Worm (Caenorhabditis elegans): ENCODE results near the gene F28D1.6.

DNA sequence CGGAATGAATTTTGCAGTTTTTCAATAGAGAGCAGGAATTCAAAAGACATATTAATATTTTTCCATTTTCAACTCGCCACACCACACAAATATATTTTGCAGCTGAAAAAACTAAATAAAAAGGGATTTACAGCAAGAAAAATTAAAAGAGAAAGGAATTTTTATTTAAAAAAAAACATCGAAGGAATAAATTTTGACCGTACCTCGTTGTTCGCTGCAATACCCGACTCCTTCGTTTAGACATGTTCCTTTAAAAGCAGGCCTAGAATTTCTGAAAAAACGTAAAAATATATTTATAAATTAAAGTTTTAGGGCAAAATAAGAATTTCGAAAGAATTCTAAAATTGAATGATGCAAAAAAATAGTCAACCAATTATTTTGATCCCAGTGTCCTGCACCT, 49.2 kb downstream of the F28D1.6 start, which contains the start of gene F19B6.1:
- TF ChIP-seq nhr-11 (tag; optimal IDR thresholded peaks at IDR 0.05) (no peak), ama-1 (optimal IDR thresholded peaks at IDR 0.05) (no peak), F13H6.1 (tag; optimal IDR thresholded peaks at IDR 0.05) (no peak), unc-55 (GFP tag; optimal IDR thresholded peaks at IDR 0.05) (no peak), pat-9 (tag; optimal IDR thresholded peaks at IDR 0.05) (no peak), fkh-10 (GFP tag; optimal IDR thresholded peaks at IDR 0.05) (no peak), sox-2 (GFP tag; IDR thresholded peaks at IDR 0.05) (no peak), odd-2 (tag; optimal IDR thresholded peaks at IDR 0.05) (no peak), hlh-8 (tag; optimal IDR thresholded peaks at IDR 0.05) (no peak), hlh-15 (tag; optimal IDR thresholded peaks at IDR 0.05) (no peak), lin-11 (tag; optimal IDR thresholded peaks at IDR 0.05) (no peak)
